Worm (Caenorhabditis elegans) whole organism, L4 larva: Measurements from ENCODE around the gene ppat-1.

Experiments
- D1046.2 ChIP-seq: fragments of 200-800 bp; sonication (Bioruptor generic); IDR thresholded peaks from 2 replicates; pipeline ENCODE4 v1.3.6; 2022; ENCODE audit warnings: missing genetic modification characterization, missing compliant biosample characterization
- F10B5.3 ChIP-seq: sonication (generic microtip); optimal IDR thresholded peaks from 2 replicates; lab custom pipeline; 2016; ENCODE audit warnings: mild to moderate bottlenecking, missing genetic modification characterization, missing compliant biosample characterization
- F37D6.2 ChIP-seq: sonication (generic microtip); optimal IDR thresholded peaks from 2 replicates; lab custom pipeline; 2016; ENCODE audit warnings: mild to moderate bottlenecking, missing genetic modification characterization, missing compliant biosample characterization
- F49E8.2 ChIP-seq: sonication (generic microtip); optimal IDR thresholded peaks from 2 replicates; lab custom pipeline; 2016; ENCODE audit warnings: missing compliant biosample characterization, mild to moderate bottlenecking, missing genetic modification characterization, borderline replicate concordance
- T26A8.4 ChIP-seq: fragments of 200-800 bp; sonication (Bioruptor generic); IDR thresholded peaks from 2 replicates; pipeline ENCODE4 v1.3.6; 2022; ENCODE audit warnings: missing genetic modification characterization, missing compliant biosample characterization
- ZK337.2 ChIP-seq: fragments of 200-800 bp; sonication (Bioruptor generic); IDR thresholded peaks from 2 replicates; pipeline ENCODE4 v1.3.6; 2022; ENCODE audit warnings: missing genetic modification reagents, missing genetic modification characterization, missing compliant biosample characterization
- ZK546.5 ChIP-seq, 2 experiments: sonication (generic microtip); optimal IDR thresholded peaks; 2 replicates each; lab custom pipeline; 2017; ENCODE audit warnings: missing biosample characterization in 2 of 2, missing genetic modification characterization in 2 of 2
- aha-1 ChIP-seq: fragments of 150-350 bp; peaks from one replicate; lab custom pipeline; 2014; ENCODE audit warnings: missing biosample characterization, missing genetic modification characterization
- ama-1 ChIP-seq: fragments of 150-350 bp; optimal IDR thresholded peaks from 2 replicates; lab custom pipeline; 2014; ENCODE audit warnings: inconsistent platforms, mixed read lengths
- arid-1 ChIP-seq: fragments of 200-800 bp; sonication (Bioruptor generic); conservative IDR thresholded peaks from 2 replicates; pipeline ENCODE4 v1.3.6; 2022; ENCODE audit warnings: missing genetic modification reagents, missing genetic modification characterization, missing compliant biosample characterization
- attf-4 ChIP-seq: sonication (generic microtip); optimal IDR thresholded peaks from 3 replicates; lab custom pipeline; 2017; ENCODE audit warnings: missing biosample characterization, missing genetic modification characterization
- ceh-28 ChIP-seq: fragments of 150-350 bp; optimal IDR thresholded peaks from 2 replicates; lab custom pipeline; 2014; ENCODE audit warnings: missing biosample characterization, missing genetic modification reagents, missing genetic modification characterization
- ceh-32 ChIP-seq: sonication (generic microtip); optimal IDR thresholded peaks from 2 replicates; lab custom pipeline; 2016; ENCODE audit warnings: mild to moderate bottlenecking, missing genetic modification characterization, missing compliant biosample characterization; ENCODE audit not compliant: poor library complexity
- ceh-82 ChIP-seq: sonication (generic microtip); optimal IDR thresholded peaks from 2 replicates; lab custom pipeline; 2017; ENCODE audit warnings: missing biosample characterization, missing genetic modification characterization
- ces-1 ChIP-seq: fragments of 150-350 bp; sonication (generic microtip); optimal IDR thresholded peaks from 4 replicates; lab custom pipeline; 2014; ENCODE audit warnings: missing biosample characterization, missing genetic modification reagents, missing genetic modification characterization
- ctbp-1 ChIP-seq: fragments of 200-800 bp; sonication (Bioruptor generic); IDR thresholded peaks from 2 replicates; pipeline ENCODE4 v1.3.6; 2022; ENCODE audit warnings: missing genetic modification reagents, missing genetic modification characterization, missing compliant biosample characterization
- daf-12 ChIP-seq: fragments of 150-350 bp; optimal IDR thresholded peaks from 2 replicates; lab custom pipeline; 2014; ENCODE audit warnings: missing biosample characterization, missing genetic modification reagents, missing genetic modification characterization
- daf-19 ChIP-seq: fragments of 200-800 bp; sonication (Bioruptor generic); conservative IDR thresholded peaks from 2 replicates; pipeline ENCODE4 v1.3.6; 2022; ENCODE audit warnings: missing genetic modification characterization, missing compliant biosample characterization
- dmd-6 ChIP-seq: fragments of 200-800 bp; sonication (Bioruptor generic); IDR thresholded peaks from 2 replicates; pipeline ENCODE4 v1.3.6; 2022; ENCODE audit warnings: missing genetic modification reagents, missing genetic modification characterization, missing compliant biosample characterization
- dmd-8 ChIP-seq: fragments of 200-800 bp; sonication (Bioruptor generic); IDR thresholded peaks from 2 replicates; pipeline ENCODE4 v1.3.6; 2022; ENCODE audit warnings: missing genetic modification characterization, missing compliant biosample characterization
- dmd-9 ChIP-seq: fragments of 200-800 bp; sonication (Bioruptor generic); IDR thresholded peaks from 2 replicates; pipeline ENCODE4 v1.3.6; 2022; ENCODE audit warnings: missing genetic modification reagents, missing genetic modification characterization, missing compliant biosample characterization
- gei-8 ChIP-seq: fragments of 200-800 bp; sonication (Bioruptor generic); optimal IDR thresholded peaks from 2 replicates; lab custom pipeline; 2018; ENCODE audit warnings: mild to moderate bottlenecking, missing genetic modification characterization, missing compliant biosample characterization
- hif-1 ChIP-seq, 2 experiments: sonication (generic microtip); optimal IDR thresholded peaks; 2 replicates each; lab custom pipeline; 2016 to 2017; ENCODE audit warnings: missing compliant biosample characterization in 2 of 2, missing genetic modification characterization in 2 of 2, missing genetic modification reagents in 2 of 2, missing genotype in 2 of 2, mild to moderate bottlenecking in 1 of 2
- hmg-1.1 ChIP-seq: fragments of 200-800 bp; sonication (Bioruptor generic); IDR thresholded peaks from 2 replicates; pipeline ENCODE4 v1.3.6; 2022; ENCODE audit warnings: missing genetic modification reagents, missing genetic modification characterization, missing compliant biosample characterization
- lim-7 ChIP-seq: fragments of 200-800 bp; sonication (Bioruptor generic); IDR thresholded peaks from 2 replicates; pipeline ENCODE4 v1.3.6; 2022; ENCODE audit warnings: missing genetic modification characterization, missing compliant biosample characterization
- lin-1 ChIP-seq: fragments of 200-800 bp; sonication (Bioruptor generic); IDR thresholded peaks from 2 replicates; pipeline ENCODE4 v1.3.6; 2022; ENCODE audit warnings: missing genetic modification reagents, missing genetic modification characterization, missing compliant biosample characterization
- lin-13 ChIP-seq: fragments of 150-350 bp; optimal IDR thresholded peaks from 2 replicates; lab custom pipeline; 2014; ENCODE audit warnings: missing biosample characterization, missing genetic modification reagents, missing genetic modification characterization
- lin-15B ChIP-seq: fragments of 150-350 bp; sonication (generic microtip); optimal IDR thresholded peaks from 3 replicates; lab custom pipeline; 2014; ENCODE audit warnings: missing biosample characterization, missing genetic modification characterization
- lin-38 ChIP-seq: fragments of 200-800 bp; sonication (Bioruptor generic); IDR thresholded peaks from 2 replicates; pipeline ENCODE4 v1.3.6; 2022; ENCODE audit warnings: missing genetic modification reagents, missing genetic modification characterization, missing compliant biosample characterization
- lin-39 ChIP-seq: fragments of 150-350 bp; optimal IDR thresholded peaks from 2 replicates; lab custom pipeline; 2014; ENCODE audit warnings: missing biosample characterization, missing genetic modification reagents, missing genetic modification characterization
- lir-3 ChIP-seq: sonication (generic microtip); optimal IDR thresholded peaks from 2 replicates; lab custom pipeline; 2016; ENCODE audit warnings: mild to moderate bottlenecking, missing genetic modification characterization, missing compliant biosample characterization
- lsy-2 ChIP-seq, 2 experiments: fragments of 150-350 bp in 1 of 2; sonication (generic microtip) in 1 of 2; optimal IDR thresholded peaks; 2 replicates each; lab custom pipeline; 2014 to 2017; ENCODE audit warnings: missing biosample characterization in 2 of 2, missing genetic modification characterization in 2 of 2
- madf-9 ChIP-seq: fragments of 200-800 bp; sonication (Bioruptor generic); conservative IDR thresholded peaks from 2 replicates; pipeline ENCODE4 v1.3.6; 2022; ENCODE audit warnings: missing genetic modification reagents, missing genetic modification characterization, missing compliant biosample characterization
- mep-1 ChIP-seq: fragments of 150-350 bp; sonication (generic microtip); optimal IDR thresholded peaks from 3 replicates; lab custom pipeline; 2014; ENCODE audit warnings: missing biosample characterization, missing genetic modification characterization
- mes-2 ChIP-seq: sonication (generic microtip); optimal IDR thresholded peaks from 2 replicates; lab custom pipeline; 2016; ENCODE audit warnings: missing genotype, mild to moderate bottlenecking, missing genetic modification characterization, missing compliant biosample characterization; ENCODE audit not compliant: poor library complexity, severe bottlenecking
- nhr-11 ChIP-seq: fragments of 150-350 bp; optimal IDR thresholded peaks from 2 replicates; lab custom pipeline; 2014; ENCODE audit warnings: missing biosample characterization, missing genetic modification characterization
- nhr-111 ChIP-seq: fragments of 200-800 bp; sonication (Bioruptor generic); optimal IDR thresholded peaks from 2 replicates; lab custom pipeline; 2018; ENCODE audit warnings: mild to moderate bottlenecking, missing genetic modification characterization, missing compliant biosample characterization
- nhr-41 ChIP-seq: fragments of 200-800 bp; sonication (Bioruptor generic); IDR thresholded peaks from 2 replicates; pipeline ENCODE4 v1.3.6; 2022; ENCODE audit warnings: missing genetic modification reagents, missing genetic modification characterization, missing compliant biosample characterization
- nhr-77 ChIP-seq: fragments of 150-350 bp; optimal IDR thresholded peaks from 2 replicates; lab custom pipeline; 2014; ENCODE audit warnings: missing biosample characterization, missing genetic modification characterization
- php-3 ChIP-seq: fragments of 200-800 bp; sonication (Bioruptor generic); IDR thresholded peaks from 2 replicates; pipeline ENCODE4 v1.3.6; 2022; ENCODE audit warnings: missing genetic modification reagents, missing genetic modification characterization, missing compliant biosample characterization
- pqm-1 ChIP-seq: sonication (generic microtip); optimal IDR thresholded peaks from 2 replicates; lab custom pipeline; 2017; ENCODE audit warnings: missing biosample characterization, missing genetic modification characterization
- set-16 ChIP-seq: fragments of 200-800 bp; sonication (Bioruptor generic); IDR thresholded peaks from 2 replicates; pipeline ENCODE4 v1.3.6; 2022; ENCODE audit warnings: missing genetic modification reagents, missing genetic modification characterization, missing compliant biosample characterization
- snpc-1.2 ChIP-seq: fragments of 200-800 bp; sonication (Bioruptor generic); IDR thresholded peaks from 2 replicates; pipeline ENCODE4 v1.3.6; 2022; ENCODE audit warnings: missing genetic modification reagents, missing genetic modification characterization, missing compliant biosample characterization
- snpc-4 ChIP-seq: fragments of 150-350 bp; optimal IDR thresholded peaks from 2 replicates; lab custom pipeline; 2014; ENCODE audit warnings: missing biosample characterization, missing genetic modification characterization
- spr-3 ChIP-seq: fragments of 200-800 bp; sonication (Bioruptor generic); optimal IDR thresholded peaks from 2 replicates; lab custom pipeline; 2018; ENCODE audit warnings: mild to moderate bottlenecking, missing genetic modification characterization, missing compliant biosample characterization
- tag-97 ChIP-seq: fragments of 200-800 bp; sonication (Bioruptor generic); IDR thresholded peaks from 2 replicates; pipeline ENCODE4 v1.3.6; 2022; ENCODE audit warnings: missing genetic modification characterization, missing compliant biosample characterization
- tra-1 ChIP-seq: fragments of 200-800 bp; sonication (Bioruptor generic); IDR thresholded peaks from 2 replicates; pipeline ENCODE4 v1.3.6; 2022; ENCODE audit warnings: missing genetic modification reagents, missing genetic modification characterization, missing compliant biosample characterization
- unc-130 ChIP-seq: sonication (generic microtip); optimal IDR thresholded peaks from 2 replicates; lab custom pipeline; 2016; ENCODE audit warnings: missing genetic modification reagents, missing genetic modification characterization, missing compliant biosample characterization
- zfp-2 ChIP-seq: sonication (generic microtip); optimal IDR thresholded peaks from 2 replicates; lab custom pipeline; 2016; ENCODE audit warnings: mild to moderate bottlenecking, missing genetic modification characterization, missing compliant biosample characterization
- zfp-3 ChIP-seq: fragments of 200-800 bp; sonication (Bioruptor generic); conservative IDR thresholded peaks from 2 replicates; pipeline ENCODE4 v1.3.6; 2022; ENCODE audit warnings: missing genetic modification reagents, missing genetic modification characterization, missing compliant biosample characterization
- zip-11 ChIP-seq: fragments of 200-800 bp; sonication (Bioruptor generic); IDR thresholded peaks from 2 replicates; pipeline ENCODE4 v1.3.6; 2022; ENCODE audit warnings: missing genetic modification characterization, missing compliant biosample characterization
- ztf-11 ChIP-seq: fragments of 150-350 bp; optimal IDR thresholded peaks from 2 replicates; lab custom pipeline; 2014; ENCODE audit warnings: missing biosample characterization, missing genetic modification characterization

Gene ppat-1

DNA sequence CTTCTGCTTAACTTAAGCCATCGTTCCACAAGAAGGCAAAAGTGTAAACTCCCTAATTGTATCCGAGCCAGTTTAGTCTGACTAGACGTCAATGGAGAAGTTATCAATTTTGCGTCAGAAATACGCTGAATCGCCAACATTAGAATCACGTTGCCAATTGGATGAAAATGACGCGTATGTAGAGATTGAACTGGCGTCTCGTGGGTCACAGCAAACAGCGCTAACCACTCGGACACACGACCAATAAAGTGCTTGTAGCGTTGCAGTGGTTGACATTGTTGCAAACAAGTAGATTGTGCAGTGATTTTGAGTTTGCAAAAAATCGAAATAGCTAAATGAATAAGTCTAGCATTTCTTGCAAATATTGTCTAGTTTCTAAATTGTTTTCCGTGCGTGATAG, 515 bp downstream of the ppat-1 start (continued):
- peak; percentile 78 for TF ChIP-seq T26A8.4 (GFP tag; lab: Robert Waterston, UW)
- TF ChIP-seq ZK337.2 (GFP tag; lab: Robert Waterston, UW) = no peak
- TF ChIP-seq set-16 (GFP tag; lab: Robert Waterston, UW) = no peak
- peak; percentile 53 for TF ChIP-seq nhr-11 (tag; lab: Kevin White, UChicago)
- no peak for TF ChIP-seq snpc-4 (tag; lab: Kevin White, UChicago)
- no peak for TF ChIP-seq ceh-28 (tag; lab: Kevin White, UChicago)
- TF ChIP-seq dmd-8 (GFP tag; lab: Robert Waterston, UW) = peak; percentile 93
- TF ChIP-seq ZK546.5 (tag; optimal IDR thresholded peaks at IDR 0.05; lab: Kevin White, UChicago) = no peak
- TF ChIP-seq unc-130 (GFP tag; lab: Kevin White, UChicago) = peak; percentile 84
- peak; percentile 30 for TF ChIP-seq F37D6.2 (tag; lab: Kevin White, UChicago)
- peak; percentile 79 for TF ChIP-seq mep-1 (tag; lab: Kevin White, UChicago)
- peak; percentile 84 for TF ChIP-seq dmd-9 (GFP tag; lab: Robert Waterston, UW)
- peak; percentile 84 for TF ChIP-seq D1046.2
- peak; percentile 60 for TF ChIP-seq F10B5.3 (tag; lab: Kevin White, UChicago)
- TF ChIP-seq gei-8 = peak; percentile 84
- peak; percentile 81 for TF ChIP-seq snpc-1.2 (GFP tag; lab: Robert Waterston, UW)
- no peak for TF ChIP-seq lin-15B
- TF ChIP-seq aha-1 (tag; lab: Kevin White, UChicago) = peak; percentile 90
- peak; percentile 86 for TF ChIP-seq zfp-3 (GFP tag; lab: Robert Waterston, UW)
- peak; percentile 87 for TF ChIP-seq mes-2 (tag; lab: Kevin White, UChicago)
- TF ChIP-seq daf-19 = peak; percentile 89
- no peak for TF ChIP-seq attf-4 (tag; lab: Kevin White, UChicago)
- TF ChIP-seq lim-7 (GFP tag; lab: Robert Waterston, UW) = peak; percentile 96
- no peak for TF ChIP-seq ceh-32 (tag; lab: Kevin White, UChicago)
- peak; percentile 80 for TF ChIP-seq hmg-1.1
- TF ChIP-seq lin-13 (GFP tag; lab: Kevin White, UChicago) = peak; percentile 62
- TF ChIP-seq ztf-11 (tag; lab: Kevin White, UChicago) = no peak
- peak; percentile 75 for TF ChIP-seq F49E8.2 (tag; lab: Kevin White, UChicago)
- peak; percentile 83 for TF ChIP-seq spr-3 (GFP tag; lab: Kevin White, UChicago)
- peak; percentile 84 for TF ChIP-seq ctbp-1 (GFP tag; lab: Robert Waterston, UW)
- TF ChIP-seq zip-11 (GFP tag; lab: Robert Waterston, UW) = peak; percentile 71; the same call in 1 of the 2 replicates
- TF ChIP-seq lin-38 (GFP tag; lab: Robert Waterston, UW) = peak; percentile 83
- TF ChIP-seq arid-1 = peak; percentile 89
- peak; percentile 18 for TF ChIP-seq nhr-77 (tag; lab: Kevin White, UChicago)
- no peak for TF ChIP-seq daf-12 (tag; lab: Kevin White, UChicago)
- TF ChIP-seq lsy-2 (tag; optimal IDR thresholded peaks at IDR 0.05; lab: Kevin White, UChicago) = peak; percentile 1 to 80
- TF ChIP-seq ama-1 = no peak
- no peak; the same call in 1 of the 2 replicates for TF ChIP-seq tra-1 (GFP tag; lab: Robert Waterston, UW)
- peak; percentile 75 for TF ChIP-seq lir-3 (tag; lab: Kevin White, UChicago)
- TF ChIP-seq nhr-111 (GFP tag; lab: Kevin White, UChicago) = peak; percentile 93
- peak; percentile 55 for TF ChIP-seq php-3 (GFP tag; lab: Robert Waterston, UW)
- no peak for TF ChIP-seq ceh-82
- no peak for TF ChIP-seq ces-1
- peak; percentile 91 for TF ChIP-seq nhr-41 (GFP tag; lab: Robert Waterston, UW)
- TF ChIP-seq dmd-6 (GFP tag; lab: Robert Waterston, UW) = peak; percentile 77
- peak; percentile 82 for TF ChIP-seq madf-9 (GFP tag; lab: Robert Waterston, UW)
- peak; percentile 53 for TF ChIP-seq pqm-1
- TF ChIP-seq lin-1 (GFP tag; lab: Robert Waterston, UW) = peak; percentile 86
- TF ChIP-seq hif-1 (tag; optimal IDR thresholded peaks at IDR 0.05; lab: Kevin White, UChicago) = peak in 1 of 2 experiments; percentile 74
- TF ChIP-seq lin-39 = no peak
- TF ChIP-seq zfp-2 (tag; lab: Kevin White, UChicago) = peak; percentile 56
- no peak for TF ChIP-seq tag-97
